Fruit fly (Drosophila melanogaster): Measurements from ENCODE around the gene wb.

DNA sequence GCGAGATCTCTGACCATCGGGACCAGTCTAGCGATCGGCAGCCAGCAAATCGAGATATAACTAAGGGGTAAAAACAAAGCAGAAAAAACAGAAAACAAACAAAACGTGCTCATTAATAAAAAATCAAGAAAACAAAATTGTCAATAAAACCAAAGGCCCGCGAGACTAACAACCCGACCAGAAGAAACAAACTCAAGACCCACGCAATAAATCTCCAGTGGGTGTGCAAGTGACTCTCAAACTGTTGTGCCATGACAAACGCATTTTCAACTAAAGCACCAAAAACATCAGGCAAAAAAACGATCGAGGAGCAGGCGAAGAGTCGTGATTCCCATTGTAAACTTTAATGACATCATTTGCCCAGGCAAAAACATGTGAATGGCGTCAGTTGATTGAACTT, 55.2 kb downstream of the wb start:
- TF ChIP-seq CG8478 (optimal IDR thresholded peaks at IDR 0.05): no peak
- TF ChIP-seq CTCF (optimal IDR thresholded peaks at IDR 0.05): no peak
